Fruit fly (Drosophila melanogaster) whole organism: ENCODE data around the gene rpr.

ENCODE experiments used
- CG8478 ChIP-seq: fragments of >200 bp; optimal IDR thresholded peaks from 2 replicates; lab custom pipeline; 2018; ENCODE audit warnings: inconsistent platforms
- pan ChIP-seq: fragments of >200 bp; optimal IDR thresholded peaks from 2 replicates; lab custom pipeline; 2017
- psq ChIP-seq: fragments of >200 bp; optimal IDR thresholded peaks from 2 replicates; lab custom pipeline; 2017
- usp ChIP-seq: fragments of >200 bp; optimal IDR thresholded peaks from 2 replicates; lab custom pipeline; 2017; ENCODE audit warnings: missing biosample characterization, missing genetic modification characterization, mixed read lengths

DNA sequence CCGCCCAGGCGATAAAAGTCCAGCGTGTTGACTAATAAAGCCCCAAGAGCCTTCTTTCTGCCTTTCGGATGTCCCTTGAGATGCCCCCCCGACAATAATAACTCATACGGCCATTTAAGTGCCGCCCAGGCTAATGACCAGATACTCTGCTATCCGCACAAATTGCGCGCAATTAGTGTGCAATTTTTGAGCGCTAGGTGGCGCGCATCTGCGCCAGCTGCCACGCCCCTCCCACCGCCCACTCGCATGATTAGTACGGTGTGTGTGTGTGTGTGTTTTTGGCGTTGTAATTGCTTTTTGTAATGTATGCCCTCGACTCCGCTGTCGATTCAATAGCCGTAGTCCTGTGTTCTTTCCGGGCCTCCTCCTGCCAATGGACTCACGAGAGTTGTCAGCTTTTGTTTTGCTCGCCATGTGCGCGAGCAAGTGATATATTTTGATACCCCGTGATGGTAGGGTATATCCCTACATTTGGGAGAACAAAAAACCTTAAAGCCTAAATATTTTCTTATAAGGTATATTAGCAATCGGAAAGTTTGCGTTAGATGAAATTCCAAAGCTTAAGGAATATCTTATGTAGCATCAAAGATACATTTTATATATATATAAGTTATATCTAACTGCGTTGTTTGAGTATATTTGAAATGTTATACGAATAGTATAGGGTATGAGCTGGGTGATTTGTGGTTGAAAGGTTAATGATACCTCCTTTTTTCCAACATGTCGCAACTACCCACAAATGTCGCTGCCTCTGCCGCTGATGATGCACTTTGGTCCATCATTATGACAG is 7.5 kb upstream of the rpr start:
- TF ChIP-seq usp: no peak
- TF ChIP-seq pan (lab: Kevin White, UChicago): no peak
- no peak for TF ChIP-seq CG8478 (lab: Kevin White, UChicago)
- TF ChIP-seq psq (lab: Kevin White, UChicago): no peak
